Fruit fly (Drosophila melanogaster): ENCODE measurements around the gene dally.

Gene dally

DNA sequence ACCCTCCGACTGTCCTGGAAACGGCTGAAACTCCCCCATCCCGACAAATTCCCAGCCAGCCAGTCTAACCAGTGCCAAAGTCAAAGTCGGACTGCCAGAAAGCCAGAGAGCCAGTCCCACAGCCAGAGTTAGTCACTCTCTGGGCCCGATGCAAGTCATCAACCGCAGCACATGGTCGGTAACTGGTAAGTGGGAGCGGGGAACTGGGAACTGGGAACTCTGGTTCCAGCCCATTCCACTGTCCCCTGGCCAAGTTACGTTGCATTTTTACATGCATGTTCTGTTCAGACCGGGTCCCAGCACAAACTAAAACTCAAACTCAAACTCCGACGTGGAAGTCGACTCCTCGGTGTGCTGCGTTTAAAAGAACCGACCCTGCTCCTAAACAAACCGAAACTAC, 11.8 kb downstream of the dally start:
- TF ChIP-seq ovo (GFP tag; optimal IDR thresholded peaks at IDR 0.05): no peak
- no peak for TF ChIP-seq pad (GFP tag; optimal IDR thresholded peaks at IDR 0.05)
- no peak for TF ChIP-seq CG1620 (GFP tag; optimal IDR thresholded peaks at IDR 0.05)
- no peak for TF ChIP-seq CG11617 (GFP tag; optimal IDR thresholded peaks at IDR 0.05)
- TF ChIP-seq Clk (GFP tag; optimal IDR thresholded peaks at IDR 0.05): no peak
- TF ChIP-seq tj (GFP tag; optimal IDR thresholded peaks at IDR 0.05): no peak
- no peak for TF ChIP-seq bab1 (GFP tag; optimal IDR thresholded peaks at IDR 0.05)
- no peak for TF ChIP-seq CG5204 (GFP tag; optimal IDR thresholded peaks at IDR 0.05)

DNA sequence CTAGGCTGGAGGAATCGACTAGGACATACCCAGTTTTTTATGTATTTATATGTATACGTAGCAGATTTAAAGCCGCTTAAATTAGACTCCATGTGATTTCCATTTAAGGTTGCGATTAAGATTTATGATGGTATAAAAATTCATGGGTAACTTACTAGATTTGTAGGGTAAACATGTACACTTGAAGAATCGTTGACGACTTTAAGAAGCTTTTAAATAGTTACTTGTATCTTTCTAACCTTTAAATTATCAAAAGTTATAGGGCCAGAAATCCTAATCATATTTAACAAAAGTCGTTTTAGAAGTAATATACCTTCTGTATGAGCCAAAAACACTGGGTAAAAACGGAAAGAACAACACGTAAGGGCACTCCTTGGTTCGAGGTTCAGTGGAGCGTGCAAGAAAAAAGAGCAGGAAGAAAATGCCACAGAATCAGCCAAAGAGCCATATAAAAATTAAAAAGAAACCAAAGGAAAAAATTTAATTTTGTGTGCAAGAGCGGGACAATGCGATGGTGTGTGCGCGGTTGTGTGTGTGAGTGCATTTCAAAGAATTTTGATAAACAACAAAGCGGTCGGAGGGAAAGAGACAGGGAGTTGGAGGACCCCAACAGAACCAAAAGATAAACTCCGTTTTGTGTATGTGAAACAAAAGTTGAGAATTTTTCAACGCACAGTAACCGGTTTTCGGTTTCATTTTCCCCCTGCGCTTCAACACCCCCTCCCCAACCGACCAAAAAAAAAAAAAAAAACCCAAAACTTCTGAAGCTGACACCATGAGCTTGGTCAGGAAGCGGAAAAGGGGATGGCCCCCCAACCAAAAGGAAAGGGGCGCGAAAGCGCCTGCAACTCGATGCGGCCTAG, 12.5 kb downstream of the dally start:
- TF ChIP-seq ovo (GFP tag; optimal IDR thresholded peaks at IDR 0.05): no peak
- peak; percentile 79 for TF ChIP-seq tj (GFP tag; optimal IDR thresholded peaks at IDR 0.05)

DNA sequence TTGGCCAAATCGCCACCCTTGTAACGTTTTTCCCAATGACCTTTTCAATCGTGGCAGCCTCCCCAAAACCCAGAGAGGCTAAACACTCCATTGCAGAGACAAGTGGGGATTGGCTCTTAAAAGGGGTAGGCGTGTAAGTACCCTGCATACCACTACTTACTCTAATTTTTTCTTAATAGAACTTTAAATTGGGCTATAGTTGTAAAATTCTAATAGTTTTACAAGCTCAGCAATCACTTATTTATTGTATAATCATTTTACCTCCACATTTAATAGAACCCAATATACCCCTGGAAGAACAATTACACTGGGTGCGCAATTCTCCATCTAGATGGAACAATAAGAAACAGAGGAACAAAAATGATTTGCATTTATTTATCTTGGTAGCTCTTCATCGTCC, 14.5 kb downstream of the dally start:
- TF ChIP-seq cnc (optimal IDR thresholded peaks at IDR 0.05) (no peak), pad (GFP tag; optimal IDR thresholded peaks at IDR 0.05) (no peak), CG33017 (tag; optimal IDR thresholded peaks at IDR 0.05) (no peak), Mnt (GFP tag; optimal IDR thresholded peaks at IDR 0.05) (no peak), Hr96 (GFP tag; optimal IDR thresholded peaks at IDR 0.05) (no peak), Crg-1 (GFP tag; optimal IDR thresholded peaks at IDR 0.05) (no peak)

DNA sequence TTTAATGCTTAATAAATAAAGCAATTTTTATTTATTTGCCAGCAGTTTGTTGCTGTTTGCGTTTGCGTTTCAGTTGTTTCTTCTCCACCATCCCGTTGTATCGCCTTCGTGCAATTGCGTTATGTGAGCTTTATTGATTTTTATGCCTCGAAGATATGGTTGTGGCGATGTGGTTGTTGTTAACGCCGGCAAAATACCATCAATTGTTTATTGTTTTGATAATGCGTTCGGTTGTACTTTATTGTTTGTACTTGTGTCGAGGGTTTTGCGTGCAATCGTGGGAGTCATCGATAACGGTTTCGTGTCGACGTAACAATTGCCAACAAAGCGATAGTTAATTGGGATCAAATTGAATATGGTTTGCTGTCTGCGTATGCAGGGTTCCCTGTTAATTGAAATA, 15.1 kb downstream of the dally start:
- no peak for TF ChIP-seq CG5204 (GFP tag; optimal IDR thresholded peaks at IDR 0.05)
- no peak for TF ChIP-seq CG14711 (tag; optimal IDR thresholded peaks at IDR 0.05)
- peak; percentile 18 for TF ChIP-seq Hr96 (GFP tag; optimal IDR thresholded peaks at IDR 0.05)
- TF ChIP-seq cic (GFP tag; optimal IDR thresholded peaks at IDR 0.05): peak; percentile 3

DNA sequence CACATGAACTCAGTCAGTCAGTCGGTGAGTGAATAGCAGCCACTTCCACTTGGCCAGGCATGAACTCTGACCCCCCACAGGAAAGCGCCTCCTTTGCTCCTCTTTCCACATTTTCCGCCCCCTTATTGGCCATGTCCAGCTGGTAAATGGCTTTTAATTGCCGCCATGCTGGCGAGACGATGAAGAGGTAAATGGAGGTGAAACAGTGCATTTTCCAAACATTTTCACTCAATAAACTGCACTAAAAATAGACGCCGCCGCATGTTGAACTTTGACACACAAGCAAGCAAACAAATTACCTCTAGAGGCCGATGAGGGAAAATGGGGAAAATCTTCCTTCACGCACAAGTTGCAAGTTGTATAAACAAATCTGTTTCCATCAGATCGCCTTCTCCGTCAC, 22.5 kb downstream of the dally start:
- TF ChIP-seq CG14711 (tag; optimal IDR thresholded peaks at IDR 0.05) (no peak), tj (GFP tag; optimal IDR thresholded peaks at IDR 0.05) (no peak)

DNA sequence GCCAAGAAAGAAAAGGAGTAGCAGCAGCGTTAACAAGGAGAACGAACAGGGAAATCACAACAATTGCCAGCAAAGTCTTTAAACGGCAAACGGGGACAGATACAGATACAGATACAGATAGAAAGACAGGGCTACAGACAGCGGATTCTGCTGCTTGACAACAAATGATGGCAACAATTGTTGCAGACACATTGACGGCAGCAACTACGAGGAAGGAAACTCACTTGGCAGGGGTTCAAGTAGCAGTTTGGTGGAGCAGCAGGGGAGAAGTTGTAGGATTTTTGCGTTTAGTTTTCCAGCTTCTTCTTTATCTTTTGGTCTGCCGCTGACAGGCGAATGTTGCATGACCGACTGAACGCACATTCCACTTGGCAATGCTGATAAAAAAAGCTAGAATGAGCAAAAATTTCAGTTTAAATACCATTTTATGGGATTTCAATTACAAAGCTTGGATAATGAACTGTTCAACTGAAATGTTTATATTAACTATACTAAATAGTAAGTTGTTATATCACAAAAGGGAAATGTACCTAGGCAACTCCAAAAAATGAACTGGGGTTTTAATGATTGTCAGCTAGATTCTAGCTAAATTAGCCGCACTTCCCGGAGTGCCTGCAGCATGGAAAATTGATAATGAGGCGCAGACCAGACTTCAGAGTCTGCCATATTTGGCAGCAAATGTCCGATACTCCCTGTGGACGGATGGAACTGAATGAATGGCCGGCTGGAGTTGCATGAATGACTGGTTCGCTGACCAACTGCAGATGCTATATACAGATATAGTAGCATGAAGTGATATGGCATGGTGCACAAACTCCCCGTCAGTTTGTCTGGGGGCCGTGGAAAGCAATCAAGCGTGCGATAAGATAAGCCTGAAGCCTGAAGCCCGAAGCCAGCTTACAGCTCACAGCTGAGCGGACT, 23.7 kb downstream of the dally start:
- no peak for TF ChIP-seq CG1620 (GFP tag; optimal IDR thresholded peaks at IDR 0.05)
- no peak for TF ChIP-seq CG33017 (tag; optimal IDR thresholded peaks at IDR 0.05)
- TF ChIP-seq Hr96 (GFP tag; optimal IDR thresholded peaks at IDR 0.05): no peak
- no peak for TF ChIP-seq cic (GFP tag; optimal IDR thresholded peaks at IDR 0.05)
- TF ChIP-seq Mnt (GFP tag; optimal IDR thresholded peaks at IDR 0.05): no peak
- no peak for TF ChIP-seq Clk (GFP tag; optimal IDR thresholded peaks at IDR 0.05)
- TF ChIP-seq ovo (GFP tag; optimal IDR thresholded peaks at IDR 0.05): no peak
- no peak for TF ChIP-seq pad (GFP tag; optimal IDR thresholded peaks at IDR 0.05)
- TF ChIP-seq CG5204 (GFP tag; optimal IDR thresholded peaks at IDR 0.05): no peak
- no peak for TF ChIP-seq CG7045 (GFP tag; optimal IDR thresholded peaks at IDR 0.05)

DNA sequence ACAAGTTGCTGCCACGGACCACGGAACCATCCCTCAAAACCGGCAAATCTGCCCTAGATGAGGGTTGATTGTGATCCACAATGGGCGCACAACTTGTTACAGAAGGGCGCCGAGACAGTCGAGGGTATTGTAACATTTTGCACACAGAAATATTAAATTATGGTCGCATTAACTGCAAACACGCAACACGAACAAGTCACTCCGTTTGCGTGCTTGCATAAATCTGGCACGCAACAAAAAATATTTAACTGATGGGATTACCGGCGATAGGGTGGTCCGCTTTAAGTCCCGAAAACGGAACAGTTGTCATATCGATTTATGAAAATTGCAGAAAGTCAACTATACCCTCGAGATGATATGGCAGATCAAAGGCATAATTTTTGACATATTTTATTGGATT, 24.6 kb downstream of the dally start:
- TF ChIP-seq CG33017 (tag; optimal IDR thresholded peaks at IDR 0.05) (no peak), CG5204 (GFP tag; optimal IDR thresholded peaks at IDR 0.05) (no peak), kay (GFP tag; ENCODE audit: borderline replicate concordance) (no peak), CG12768 (GFP tag; optimal IDR thresholded peaks at IDR 0.05) (no peak), Crg-1 (GFP tag; optimal IDR thresholded peaks at IDR 0.05) (no peak), CG1620 (GFP tag; optimal IDR thresholded peaks at IDR 0.05) (no peak), CG11617 (GFP tag; optimal IDR thresholded peaks at IDR 0.05) (no peak), ovo (GFP tag; optimal IDR thresholded peaks at IDR 0.05) (no peak), CG7045 (GFP tag; optimal IDR thresholded peaks at IDR 0.05) (no peak), cnc (optimal IDR thresholded peaks at IDR 0.05) (no peak), CG7101 (tag; optimal IDR thresholded peaks at IDR 0.05) (no peak), Clk (GFP tag; optimal IDR thresholded peaks at IDR 0.05) (no peak), CG14711 (tag; optimal IDR thresholded peaks at IDR 0.05) (no peak), cic (GFP tag; optimal IDR thresholded peaks at IDR 0.05) (no peak), pad (GFP tag; optimal IDR thresholded peaks at IDR 0.05) (no peak), Hr96 (GFP tag; optimal IDR thresholded peaks at IDR 0.05) (no peak), bab1 (GFP tag; optimal IDR thresholded peaks at IDR 0.05) (no peak)

Measured in whole organism, adult.